Worm (Caenorhabditis elegans) whole organism, young adult: ENCODE results near the gene K03B8.14.

Experiments
- B0261.1 ChIP-seq: sonication (generic microtip); optimal IDR thresholded peaks from 2 replicates; lab custom pipeline; 2016; ENCODE audit warnings: mild to moderate bottlenecking, missing genetic modification characterization, moderate library complexity, missing compliant biosample characterization
- C06A6.2 ChIP-seq: fragments of 200-800 bp; sonication (Bioruptor generic); conservative IDR thresholded peaks from 2 replicates; pipeline ENCODE4 v1.3.6; 2022; ENCODE audit warnings: missing genetic modification characterization, missing compliant biosample characterization
- F10E7.11 ChIP-seq: sonication (generic microtip); optimal IDR thresholded peaks from 2 replicates; lab custom pipeline; 2017; ENCODE audit warnings: mild to moderate bottlenecking, missing genetic modification characterization, moderate library complexity, missing compliant biosample characterization
- F23B12.7 ChIP-seq: sonication (generic microtip); optimal IDR thresholded peaks from 2 replicates; lab custom pipeline; 2017; ENCODE audit warnings: missing genetic modification characterization, mild to moderate bottlenecking, missing compliant biosample characterization, antibody characterized with exemption, moderate library complexity; ENCODE audit not compliant: insufficient read depth
- F39B2.1 ChIP-seq: fragments of 200-800 bp; sonication (Bioruptor generic); IDR thresholded peaks from 2 replicates; pipeline ENCODE4 v1.3.6; 2022; ENCODE audit warnings: missing genetic modification reagents, missing genetic modification characterization, missing compliant biosample characterization
- F57C9.4 ChIP-seq: sonication (generic microtip); optimal IDR thresholded peaks from 2 replicates; lab custom pipeline; 2017; ENCODE audit warnings: mild to moderate bottlenecking, missing genetic modification characterization, missing compliant biosample characterization
- K11D2.4 ChIP-seq: fragments of 200-800 bp; sonication (Bioruptor generic); IDR thresholded peaks from 2 replicates; pipeline ENCODE4 v1.3.6; 2022; ENCODE audit warnings: missing genetic modification reagents, missing genetic modification characterization, missing compliant biosample characterization
- Y67H2A.10 ChIP-seq: fragments of 200-800 bp; sonication (Bioruptor generic); conservative IDR thresholded peaks from 2 replicates; pipeline ENCODE4 v1.3.6; 2022; ENCODE audit warnings: missing genetic modification reagents, missing genetic modification characterization, missing compliant biosample characterization
- Y95B8A.8 ChIP-seq: fragments of 200-800 bp; sonication (Bioruptor generic); IDR thresholded peaks from 2 replicates; pipeline ENCODE4 v1.3.6; 2022; ENCODE audit warnings: missing genetic modification reagents, missing genetic modification characterization, missing compliant biosample characterization
- akir-1 ChIP-seq: fragments of 200-800 bp; sonication (Bioruptor generic); optimal IDR thresholded peaks from 2 replicates; lab custom pipeline; 2018; ENCODE audit warnings: mild to moderate bottlenecking, missing genetic modification characterization, moderate library complexity, missing compliant biosample characterization
- attf-6 ChIP-seq: fragments of 200-800 bp; sonication (Bioruptor generic); IDR thresholded peaks from 2 replicates; pipeline ENCODE4 v1.3.6; 2022; ENCODE audit warnings: missing genetic modification reagents, missing genetic modification characterization, missing compliant biosample characterization
- cebp-1 ChIP-seq, 2 experiments: fragments of 200-800 bp in 1 of 2; sonication (Bioruptor generic) in 1 of 2; sonication (generic microtip) in 1 of 2; IDR thresholded peaks in 1 of 2; optimal IDR thresholded peaks in 1 of 2; 2 replicates each; pipeline versions ENCODE4 v1.3.6 to Lab custom; 2017 to 2022; ENCODE audit warnings: missing compliant biosample characterization in 2 of 2, missing genetic modification characterization in 2 of 2, mild to moderate bottlenecking in 1 of 2, missing genetic modification reagents in 1 of 2, moderate library complexity in 1 of 2
- cebp-2 ChIP-seq: fragments of 200-800 bp; sonication (Bioruptor generic); IDR thresholded peaks from 2 replicates; pipeline ENCODE4 v1.3.6; 2022; ENCODE audit warnings: missing genetic modification characterization, missing compliant biosample characterization
- ceh-40 ChIP-seq: fragments of 200-800 bp; sonication (Bioruptor generic); IDR thresholded peaks from 2 replicates; pipeline ENCODE4 v1.3.6; 2022; ENCODE audit warnings: missing genetic modification characterization, missing compliant biosample characterization
- ceh-58 ChIP-seq: fragments of 200-800 bp; sonication (Bioruptor generic); IDR thresholded peaks from 2 replicates; pipeline ENCODE4 v1.3.6; 2022; ENCODE audit warnings: missing genetic modification characterization, missing compliant biosample characterization
- ceh-91 ChIP-seq: fragments of 200-800 bp; sonication (Bioruptor generic); IDR thresholded peaks from 2 replicates; pipeline ENCODE4 v1.3.6; 2022; ENCODE audit warnings: missing genetic modification reagents, missing genetic modification characterization, missing compliant biosample characterization
- chd-7 ChIP-seq: sonication (generic microtip); optimal IDR thresholded peaks from 2 replicates; lab custom pipeline; 2016; ENCODE audit warnings: mild to moderate bottlenecking, missing genetic modification characterization, moderate library complexity, missing compliant biosample characterization
- efl-1 ChIP-seq: fragments of 150-350 bp; optimal IDR thresholded peaks from 2 replicates; lab custom pipeline; 2014; ENCODE audit warnings: missing biosample characterization, missing genetic modification reagents, missing genetic modification characterization
- egl-18 ChIP-seq: fragments of 200-800 bp; sonication (Bioruptor generic); IDR thresholded peaks from 2 replicates; pipeline ENCODE4 v1.3.6; 2022; ENCODE audit warnings: missing genetic modification reagents, missing genetic modification characterization, missing compliant biosample characterization
- let-526 ChIP-seq: fragments of 200-800 bp; sonication (Bioruptor generic); IDR thresholded peaks from 2 replicates; pipeline ENCODE4 v1.3.6; 2022; ENCODE audit warnings: missing genetic modification reagents, missing genetic modification characterization, missing compliant biosample characterization
- lir-1 ChIP-seq: fragments of 200-800 bp; sonication (Bioruptor generic); conservative IDR thresholded peaks from 2 replicates; pipeline ENCODE4 v1.3.6; 2022; ENCODE audit warnings: missing genetic modification reagents, missing genetic modification characterization, missing compliant biosample characterization
- lsy-27 ChIP-seq: sonication (generic microtip); optimal IDR thresholded peaks from 2 replicates; lab custom pipeline; 2017; ENCODE audit warnings: missing genetic modification characterization, mild to moderate bottlenecking, missing compliant biosample characterization, antibody characterized with exemption, missing genotype, borderline replicate concordance; ENCODE audit not compliant: insufficient read depth
- madf-3 ChIP-seq: fragments of 200-800 bp; sonication (Bioruptor generic); IDR thresholded peaks from 2 replicates; pipeline ENCODE4 v1.3.6; 2022; ENCODE audit warnings: missing genetic modification reagents, missing genetic modification characterization, missing compliant biosample characterization
- mes-4 ChIP-seq: sonication (generic microtip); optimal IDR thresholded peaks from 2 replicates; lab custom pipeline; 2016; ENCODE audit warnings: missing genotype, missing genetic modification characterization, missing compliant biosample characterization
- nfya-1 ChIP-seq: sonication (generic microtip); optimal IDR thresholded peaks from 2 replicates; lab custom pipeline; 2017; ENCODE audit warnings: antibody characterized with exemption, missing compliant biosample characterization, missing genetic modification characterization, borderline replicate concordance; ENCODE audit not compliant: insufficient read depth
- nfya-2 ChIP-seq: fragments of 200-800 bp; sonication (Bioruptor generic); IDR thresholded peaks from 2 replicates; pipeline ENCODE4 v1.3.6; 2022; ENCODE audit warnings: missing genetic modification reagents, missing genetic modification characterization, missing compliant biosample characterization
- rcor-1 ChIP-seq: fragments of 200-800 bp; sonication (Bioruptor generic); IDR thresholded peaks from 2 replicates; pipeline ENCODE4 v1.3.6; 2022; ENCODE audit warnings: missing genetic modification reagents, missing genetic modification characterization, missing compliant biosample characterization
- snpc-1.3 ChIP-seq: sonication (generic microtip); optimal IDR thresholded peaks from 2 replicates; lab custom pipeline; 2017; ENCODE audit warnings: missing genetic modification characterization, mild to moderate bottlenecking, missing compliant biosample characterization, antibody characterized with exemption, moderate library complexity, missing genotype, missing genetic modification reagents; ENCODE audit not compliant: insufficient read depth
- tbx-9 ChIP-seq: sonication (generic microtip); optimal IDR thresholded peaks from 2 replicates; lab custom pipeline; 2016; ENCODE audit warnings: borderline replicate concordance, missing genetic modification characterization, inconsistent platforms, missing compliant biosample characterization
- unc-130 ChIP-seq: sonication (generic microtip); optimal IDR thresholded peaks from 2 replicates; lab custom pipeline; 2016; ENCODE audit warnings: missing genetic modification reagents, missing genetic modification characterization, missing compliant biosample characterization
- unc-62 ChIP-seq: fragments of 150-350 bp; optimal IDR thresholded peaks from 2 replicates; lab custom pipeline; 2014; ENCODE audit warnings: missing biosample characterization, missing genetic modification reagents, missing genetic modification characterization
- ztf-26 ChIP-seq: sonication (generic microtip); optimal IDR thresholded peaks from 2 replicates; lab custom pipeline; 2017; ENCODE audit warnings: missing genetic modification characterization, missing compliant biosample characterization
- ztf-6 ChIP-seq: fragments of 200-800 bp; sonication (Bioruptor generic); IDR thresholded peaks from 2 replicates; pipeline ENCODE4 v1.3.6; 2022; ENCODE audit warnings: missing genetic modification reagents, missing genetic modification characterization, missing compliant biosample characterization

The K03B8.14 gene

ce11 chrV:11344816-11345336 lies 45.4 kb upstream of the K03B8.14 start:
- no peak for TF ChIP-seq mes-4 (tag; lab: Kevin White, UChicago)
- no peak for TF ChIP-seq rcor-1 (GFP tag; lab: Robert Waterston, UW)
- TF ChIP-seq let-526 (GFP tag; lab: Robert Waterston, UW), result no peak
- no peak for TF ChIP-seq unc-130 (GFP tag; lab: Kevin White, UChicago)
- no peak for TF ChIP-seq akir-1
- TF ChIP-seq ceh-91 (GFP tag; lab: Robert Waterston, UW), result no peak
- TF ChIP-seq, all 124 proteins: peak for 0

- TF ChIP-seq let-526 (GFP tag; lab: Robert Waterston, UW) (0 out of 2 replicates have a peak, but pooled peaks have one; percentile 24), Y67H2A.10 (GFP tag; lab: Robert Waterston, UW) (no peak), ceh-58 (GFP tag; lab: Robert Waterston, UW) (no peak), F57C9.4 (tag; lab: Kevin White, UChicago) (no peak), F39B2.1 (GFP tag; lab: Robert Waterston, UW) (no peak), F10E7.11 (tag; lab: Kevin White, UChicago) (no peak)
Measured at ce11 chrV:11346912-11347311, 43.4 kb upstream of the K03B8.14 start, which contains the start of gene grl-7. TSS of gene grl-7 (minus strand) at chrV:11347012.

- no peak for TF ChIP-seq attf-6
- no peak for TF ChIP-seq ztf-6
- no peak for TF ChIP-seq efl-1 (GFP tag; lab: Kevin White, UChicago)
- TF ChIP-seq nfya-2, result no peak
- no peak for TF ChIP-seq cebp-1 (GFP tag; IDR thresholded peaks at IDR 0.05; lab: Robert Waterston, UW)
- no peak for TF ChIP-seq cebp-1 (tag; optimal IDR thresholded peaks at IDR 0.05; lab: Kevin White, UChicago)
- TF ChIP-seq K11D2.4 (GFP tag; lab: Robert Waterston, UW), result no peak
- no peak for TF ChIP-seq unc-130 (GFP tag; lab: Kevin White, UChicago)
- TF ChIP-seq tbx-9, result no peak
- TF ChIP-seq ceh-40 (GFP tag; lab: Robert Waterston, UW), result no peak
- no peak for TF ChIP-seq F57C9.4 (tag; lab: Kevin White, UChicago)
- no peak for TF ChIP-seq snpc-1.3 (tag; lab: Kevin White, UChicago)
- TF ChIP-seq madf-3 (GFP tag; lab: Robert Waterston, UW), result no peak
Measured at ce11 chrV:11351263-11351662, 39.0 kb upstream of the K03B8.14 start.

ce11 chrV:11352893-11353292 lies 37.4 kb upstream of the K03B8.14 start, which contains the start of gene npr-25:
TSS of gene npr-25 (minus strand) at chrV:11352993.
- TF ChIP-seq C06A6.2 (no peak), cebp-2 (GFP tag; lab: Robert Waterston, UW) (no peak), efl-1 (GFP tag; lab: Kevin White, UChicago) (no peak), nfya-1 (tag; lab: Kevin White, UChicago) (no peak), unc-62 (GFP tag; lab: Kevin White, UChicago) (no peak), B0261.1 (tag; lab: Kevin White, UChicago) (no peak), chd-7 (tag; lab: Kevin White, UChicago) (no peak), ztf-26 (tag; lab: Kevin White, UChicago) (no peak), lsy-27 (tag; lab: Kevin White, UChicago) (no peak), Y95B8A.8 (GFP tag; lab: Robert Waterston, UW) (no peak)

ce11 chrV:11354264-11354663 lies 36.0 kb upstream of the K03B8.14 start:
- TF ChIP-seq F23B12.7 (no peak), nfya-1 (tag; lab: Kevin White, UChicago) (no peak), egl-18 (no peak), lir-1 (GFP tag; lab: Robert Waterston, UW) (no peak)
